Worm (Caenorhabditis elegans) whole organism, L1 larva: ENCODE measurements around the gene D1046.4.

Experiments used
- C04F5.9 ChIP-seq: sonication (generic microtip); optimal IDR thresholded peaks from 2 replicates; lab custom pipeline; 2016; ENCODE audit warnings: missing genetic modification characterization, missing compliant biosample characterization
- C16A3.4 ChIP-seq: fragments of 150-350 bp; optimal IDR thresholded peaks from 2 replicates; lab custom pipeline; 2014; ENCODE audit warnings: missing biosample characterization, missing genetic modification characterization
- C34B4.2 ChIP-seq: sonication (generic microtip); optimal IDR thresholded peaks from 2 replicates; lab custom pipeline; 2017; ENCODE audit warnings: mild to moderate bottlenecking, missing genetic modification characterization, missing compliant biosample characterization
- F16B12.6 ChIP-seq: fragments of 150-350 bp; optimal IDR thresholded peaks from 2 replicates; lab custom pipeline; 2014; ENCODE audit warnings: missing biosample characterization, missing genetic modification characterization
- alr-1 ChIP-seq: fragments of 200-800 bp; sonication (Bioruptor generic); optimal IDR thresholded peaks from 2 replicates; lab custom pipeline; 2018; ENCODE audit warnings: borderline replicate concordance, mild to moderate bottlenecking, missing genetic modification characterization, missing compliant biosample characterization
- ama-1 ChIP-seq: fragments of 150-350 bp; optimal IDR thresholded peaks from 2 replicates; lab custom pipeline; 2014
- blmp-1 ChIP-seq: fragments of 150-350 bp; optimal IDR thresholded peaks from 2 replicates; lab custom pipeline; 2014; ENCODE audit warnings: missing biosample characterization, missing genetic modification characterization
- ceh-88 ChIP-seq: fragments of 200-800 bp; sonication (Bioruptor generic); IDR thresholded peaks from 2 replicates; pipeline ENCODE4 v1.3.6; 2022; ENCODE audit warnings: missing genetic modification characterization, missing compliant biosample characterization
- ces-1 ChIP-seq: fragments of 150-350 bp; optimal IDR thresholded peaks from 2 replicates; lab custom pipeline; 2014; ENCODE audit warnings: missing biosample characterization, missing genetic modification reagents, missing genetic modification characterization
- dpl-1 ChIP-seq, 3 experiments: fragments of 150-350 bp in 2 of 3; sonication (generic microtip) in 1 of 3; optimal IDR thresholded peaks; 2 replicates each; lab custom pipeline; 2014 to 2017; ENCODE audit warnings: missing biosample characterization in 3 of 3, missing genetic modification characterization in 3 of 3, missing genetic modification reagents in 3 of 3
- efl-3 ChIP-seq: fragments of 200-800 bp; sonication (Bioruptor generic); optimal IDR thresholded peaks from 2 replicates; lab custom pipeline; 2018; ENCODE audit warnings: mild to moderate bottlenecking, missing genetic modification characterization, missing compliant biosample characterization
- egl-13 ChIP-seq: sonication (generic microtip); optimal IDR thresholded peaks from 2 replicates; lab custom pipeline; 2016; ENCODE audit warnings: missing genotype, missing genetic modification reagents, missing genetic modification characterization, missing compliant biosample characterization
- elt-3 ChIP-seq, 6 experiments: fragments of 150-350 bp in 1 of 6; sonication (generic microtip); optimal IDR thresholded peaks; 2 replicates each; lab custom pipeline; 2017 to 2018; ENCODE audit warnings: missing biosample characterization in 6 of 6, missing genetic modification characterization in 6 of 6, inconsistent platforms in 1 of 6
- fkh-4 ChIP-seq: sonication (generic microtip); optimal IDR thresholded peaks from 2 replicates; lab custom pipeline; 2016; ENCODE audit warnings: missing compliant biosample characterization, missing genetic modification characterization, borderline replicate concordance
- fos-1 ChIP-seq: fragments of 150-350 bp; optimal IDR thresholded peaks from 2 replicates; lab custom pipeline; 2014; ENCODE audit warnings: missing biosample characterization, missing genetic modification characterization
- grh-1 ChIP-seq: fragments of 200-800 bp; sonication (Bioruptor generic); IDR thresholded peaks from 2 replicates; pipeline ENCODE4 v1.3.6; 2022; ENCODE audit warnings: missing genetic modification reagents, missing genetic modification characterization, missing compliant biosample characterization
- hlh-17 ChIP-seq: fragments of 200-800 bp; sonication (Bioruptor generic); optimal IDR thresholded peaks from 2 replicates; lab custom pipeline; 2018; ENCODE audit warnings: missing genetic modification characterization, mild to moderate bottlenecking, missing compliant biosample characterization, moderate library complexity, borderline replicate concordance
- hlh-4 ChIP-seq: sonication (generic microtip); optimal IDR thresholded peaks from 2 replicates; lab custom pipeline; 2016; ENCODE audit warnings: mild to moderate bottlenecking, missing genetic modification characterization, missing compliant biosample characterization
- jun-1 ChIP-seq: fragments of 150-350 bp; optimal IDR thresholded peaks from 2 replicates; lab custom pipeline; 2014; ENCODE audit warnings: missing biosample characterization, missing genetic modification reagents, missing genetic modification characterization
- lin-13 ChIP-seq: fragments of 150-350 bp; optimal IDR thresholded peaks from 2 replicates; lab custom pipeline; 2014; ENCODE audit warnings: missing biosample characterization, missing genetic modification reagents, missing genetic modification characterization
- lin-14 ChIP-seq: fragments of 200-800 bp; sonication (Bioruptor generic); optimal IDR thresholded peaks from 2 replicates; lab custom pipeline; 2018; ENCODE audit warnings: mild to moderate bottlenecking, missing genetic modification characterization, moderate library complexity, missing compliant biosample characterization
- lin-35 ChIP-seq, 2 experiments: fragments of 150-350 bp; optimal IDR thresholded peaks; 2 replicates each; lab custom pipeline; 2014; ENCODE audit warnings: missing biosample characterization in 2 of 2, missing genetic modification characterization in 2 of 2, missing genetic modification reagents in 2 of 2
- lin-39 ChIP-seq: fragments of 150-350 bp; optimal IDR thresholded peaks from 2 replicates; lab custom pipeline; 2014; ENCODE audit warnings: missing biosample characterization, missing genetic modification reagents, missing genetic modification characterization
- lsy-2 ChIP-seq, 2 experiments: fragments of 150-350 bp; optimal IDR thresholded peaks; 2 replicates each; lab custom pipeline; 2014; ENCODE audit warnings: missing biosample characterization in 2 of 2, missing genetic modification characterization in 2 of 2
- mab-9 ChIP-seq: fragments of 200-800 bp; sonication (Bioruptor generic); IDR thresholded peaks from 2 replicates; pipeline ENCODE4 v1.3.6; 2022; ENCODE audit warnings: missing genetic modification reagents, missing genetic modification characterization, missing compliant biosample characterization
- mef-2 ChIP-seq: fragments of 150-350 bp; optimal IDR thresholded peaks from 2 replicates; lab custom pipeline; 2014; ENCODE audit warnings: missing biosample characterization, missing genetic modification characterization
- nhr-11 ChIP-seq: fragments of 150-350 bp; optimal IDR thresholded peaks from 2 replicates; lab custom pipeline; 2014; ENCODE audit warnings: missing biosample characterization, missing genetic modification characterization
- nhr-12 ChIP-seq: sonication (generic microtip); optimal IDR thresholded peaks from 2 replicates; lab custom pipeline; 2017; ENCODE audit warnings: missing biosample characterization, missing genetic modification characterization
- nhr-19 ChIP-seq: fragments of 200-800 bp; sonication (Bioruptor generic); conservative IDR thresholded peaks from 2 replicates; pipeline ENCODE4 v1.3.6; 2022; ENCODE audit warnings: missing genetic modification characterization, missing compliant biosample characterization
- nhr-20 ChIP-seq: sonication (generic microtip); optimal IDR thresholded peaks from 2 replicates; lab custom pipeline; 2016; ENCODE audit warnings: mild to moderate bottlenecking, missing genetic modification characterization, missing compliant biosample characterization
- nhr-47 ChIP-seq: sonication (generic microtip); optimal IDR thresholded peaks from 2 replicates; lab custom pipeline; 2016; ENCODE audit warnings: mild to moderate bottlenecking, missing genetic modification characterization, moderate library complexity, missing compliant biosample characterization
- nhr-84 ChIP-seq: sonication (generic microtip); optimal IDR thresholded peaks from 2 replicates; lab custom pipeline; 2017; ENCODE audit warnings: missing biosample characterization, missing genetic modification characterization
- nhr-85 ChIP-seq: sonication (generic microtip); peaks from one replicate; lab custom pipeline; 2016; ENCODE audit warnings: missing genetic modification characterization, inconsistent platforms, missing compliant biosample characterization
- nhr-90 ChIP-seq: sonication (generic microtip); optimal IDR thresholded peaks from 2 replicates; lab custom pipeline; 2016; ENCODE audit warnings: mild to moderate bottlenecking, missing genetic modification characterization, missing compliant biosample characterization; ENCODE audit not compliant: poor library complexity
- pag-3 ChIP-seq: sonication (generic microtip); optimal IDR thresholded peaks from 2 replicates; lab custom pipeline; 2017; ENCODE audit warnings: missing genetic modification characterization, mild to moderate bottlenecking, missing compliant biosample characterization, antibody characterized with exemption, borderline replicate concordance; ENCODE audit not compliant: insufficient read depth
- pqm-1 ChIP-seq: sonication (generic microtip); optimal IDR thresholded peaks from 3 replicates; lab custom pipeline; 2017; ENCODE audit warnings: missing biosample characterization, missing genetic modification characterization
- rnt-1 ChIP-seq: sonication (generic microtip); optimal IDR thresholded peaks from 2 replicates; lab custom pipeline; 2016; ENCODE audit warnings: mild to moderate bottlenecking, missing genetic modification characterization, moderate library complexity, missing compliant biosample characterization
- sox-4 ChIP-seq: sonication (generic microtip); optimal IDR thresholded peaks from 2 replicates; lab custom pipeline; 2016; ENCODE audit warnings: missing genetic modification characterization, missing compliant biosample characterization
- swsn-7 ChIP-seq: sonication (generic microtip); optimal IDR thresholded peaks from 2 replicates; lab custom pipeline; 2016; ENCODE audit warnings: missing genetic modification characterization, missing compliant biosample characterization
- tlp-1 ChIP-seq: fragments of 150-350 bp; optimal IDR thresholded peaks from 2 replicates; lab custom pipeline; 2014; ENCODE audit warnings: missing biosample characterization, missing genetic modification characterization
- unc-130 ChIP-seq: fragments of 150-350 bp; optimal IDR thresholded peaks from 2 replicates; lab custom pipeline; 2017; ENCODE audit warnings: missing biosample characterization, missing genetic modification characterization, inconsistent platforms
- unc-30 ChIP-seq: sonication (generic microtip); optimal IDR thresholded peaks from 2 replicates; lab custom pipeline; 2017; ENCODE audit warnings: missing biosample characterization, missing genetic modification characterization
- unc-98 ChIP-seq: fragments of 200-800 bp; sonication (Bioruptor generic); IDR thresholded peaks from 2 replicates; pipeline ENCODE4 v1.3.6; 2022; ENCODE audit warnings: missing genetic modification characterization, missing compliant biosample characterization
- xbp-1 ChIP-seq: sonication (generic microtip); optimal IDR thresholded peaks from 2 replicates; lab custom pipeline; 2016; ENCODE audit warnings: missing genetic modification characterization, missing compliant biosample characterization
- zag-1 ChIP-seq: fragments of 150-350 bp; optimal IDR thresholded peaks from 2 replicates; lab custom pipeline; 2014; ENCODE audit warnings: missing biosample characterization, missing genetic modification characterization

D1046.4 gene

ce11 chrIV:8927093-8927492 lies 6.6 kb upstream of the D1046.4 start (continued):
- no peak for TF ChIP-seq lin-39 (tag; lab: Kevin White, UChicago)
- peak; percentile 24 for TF ChIP-seq efl-3 (GFP tag; lab: Kevin White, UChicago)
- TF ChIP-seq mab-9 (GFP tag; lab: Robert Waterston, UW): no peak
- peak; percentile 52 to 81 for TF ChIP-seq lin-35 (GFP tag; optimal IDR thresholded peaks at IDR 0.05; lab: Kevin White, UChicago)
- TF ChIP-seq nhr-20 (tag; lab: Kevin White, UChicago): peak; percentile 79
- peak; percentile 58 to 72 for TF ChIP-seq lsy-2 (tag; optimal IDR thresholded peaks at IDR 0.05; lab: Kevin White, UChicago)
- TF ChIP-seq zag-1 (tag; lab: Kevin White, UChicago): no peak
- peak; percentile 81 for TF ChIP-seq nhr-85 (tag; lab: Kevin White, UChicago)
- no peak for TF ChIP-seq hlh-17 (GFP tag; lab: Kevin White, UChicago)
- peak; percentile 44 for TF ChIP-seq ama-1 (lab: Kevin White, UChicago)
- TF ChIP-seq C04F5.9 (tag; lab: Kevin White, UChicago): peak; percentile 29
- TF ChIP-seq jun-1 (tag; lab: Kevin White, UChicago): peak; percentile 61
- TF ChIP-seq xbp-1: peak; percentile 79
- TF ChIP-seq swsn-7 (tag; lab: Kevin White, UChicago): peak; percentile 77
- no peak for TF ChIP-seq C34B4.2
- no peak for TF ChIP-seq fkh-4 (tag; lab: Kevin White, UChicago)
- TF ChIP-seq fos-1: peak; percentile 64
- peak; percentile 49 for TF ChIP-seq lin-13 (GFP tag; lab: Kevin White, UChicago)
- TF ChIP-seq nhr-19 (GFP tag; lab: Robert Waterston, UW): peak; percentile 74
- no peak for TF ChIP-seq unc-30 (tag; lab: Kevin White, UChicago)
- TF ChIP-seq nhr-47 (tag; lab: Kevin White, UChicago): peak; percentile 85
- no peak for TF ChIP-seq hlh-4 (tag; lab: Kevin White, UChicago)
- TF ChIP-seq ces-1: no peak
- TF ChIP-seq pqm-1 (tag; lab: Kevin White, UChicago): no peak
- TF ChIP-seq alr-1 (tag; lab: Kevin White, UChicago): no peak
- TF ChIP-seq tlp-1 (tag; lab: Kevin White, UChicago): no peak
- TF ChIP-seq blmp-1: no peak
- peak; percentile 44 for TF ChIP-seq grh-1 (GFP tag; lab: Robert Waterston, UW)
- no peak for TF ChIP-seq sox-4
- peak in 1 of 6 experiments; percentile 75 for TF ChIP-seq elt-3 (tag; optimal IDR thresholded peaks at IDR 0.05; lab: Kevin White, UChicago)
- peak; percentile 82 for TF ChIP-seq nhr-90 (tag; lab: Kevin White, UChicago)
- peak; percentile 76 for TF ChIP-seq C16A3.4 (tag; lab: Kevin White, UChicago)
- peak; percentile 48; the same call in 1 of the 2 replicates for TF ChIP-seq unc-98 (GFP tag; lab: Robert Waterston, UW)
- no peak for TF ChIP-seq pag-3 (tag; lab: Kevin White, UChicago)
- TF ChIP-seq unc-130 (tag; lab: Kevin White, UChicago): peak; percentile 75
- TF ChIP-seq nhr-84 (tag; lab: Kevin White, UChicago): no peak
- peak; percentile 84 for TF ChIP-seq rnt-1 (tag; lab: Kevin White, UChicago)
- TF ChIP-seq lin-14 (GFP tag; lab: Kevin White, UChicago): peak; percentile 72
- no peak for TF ChIP-seq egl-13 (tag; lab: Kevin White, UChicago)
- TF ChIP-seq ceh-88 (GFP tag; lab: Robert Waterston, UW): no peak
- no peak for TF ChIP-seq mef-2 (tag; lab: Kevin White, UChicago)
- no peak for TF ChIP-seq nhr-12
- TF ChIP-seq dpl-1 (GFP tag; optimal IDR thresholded peaks at IDR 0.05; lab: Kevin White, UChicago): peak in 2 of 3 experiments; percentile 53 to 55
- no peak for TF ChIP-seq nhr-11 (tag; lab: Kevin White, UChicago)
- peak; percentile 2 for TF ChIP-seq F16B12.6 (tag; lab: Kevin White, UChicago)
